Worm (Caenorhabditis elegans): ENCODE data around the gene pqbp-1.1.

ce11 chrIV:252454-252853 lies 9.0 kb downstream of the pqbp-1.1 start, which contains the start of gene grl-19:
- TF ChIP-seq ama-1 (optimal IDR thresholded peaks at IDR 0.05) (no peak), blmp-1 (tag; optimal IDR thresholded peaks at IDR 0.05; ENCODE audit: insufficient read depth) (no peak), ztf-4 (tag; optimal IDR thresholded peaks at IDR 0.05) (no peak), egl-27 (tag; optimal IDR thresholded peaks at IDR 0.05) (no peak), fos-1 (tag; optimal IDR thresholded peaks at IDR 0.05) (no peak), nhr-77 (tag; optimal IDR thresholded peaks at IDR 0.05) (no peak), dmd-4 (tag; optimal IDR thresholded peaks at IDR 0.05) (no peak), F13H6.1 (tag; optimal IDR thresholded peaks at IDR 0.05) (no peak), ZK546.5 (tag; optimal IDR thresholded peaks at IDR 0.05) (no peak), lsy-2 (tag; optimal IDR thresholded peaks at IDR 0.05) (no peak)
